Worm (Caenorhabditis elegans) whole organism, late embryonic: ENCODE data around the gene srh-288.

ENCODE experiments used
- C08G9.2 ChIP-seq: sonication (generic microtip); optimal IDR thresholded peaks from 2 replicates; lab custom pipeline; 2016; ENCODE audit warnings: mild to moderate bottlenecking, missing genetic modification characterization, moderate library complexity, missing compliant biosample characterization
- C38D4.7 ChIP-seq: fragments of 200-800 bp; sonication (Bioruptor generic); optimal IDR thresholded peaks from 2 replicates; lab custom pipeline; 2018; ENCODE audit warnings: mild to moderate bottlenecking, missing genetic modification characterization, moderate library complexity, missing compliant biosample characterization
- K02D7.2 ChIP-seq: sonication (generic microtip); optimal IDR thresholded peaks from 2 replicates; lab custom pipeline; 2017; ENCODE audit warnings: mild to moderate bottlenecking, missing genetic modification characterization, missing compliant biosample characterization
- K09A11.1 ChIP-seq: sonication (generic microtip); optimal IDR thresholded peaks from 2 replicates; lab custom pipeline; 2017; ENCODE audit warnings: antibody characterized with exemption, mild to moderate bottlenecking, missing genetic modification characterization, missing compliant biosample characterization; ENCODE audit not compliant: insufficient read depth
- Y22D7AL.16 ChIP-seq: sonication (generic microtip); optimal IDR thresholded peaks from 2 replicates; lab custom pipeline; 2016; ENCODE audit warnings: missing genetic modification characterization, missing compliant biosample characterization
- ahr-1 ChIP-seq: sonication (generic microtip); optimal IDR thresholded peaks from 2 replicates; lab custom pipeline; 2016; ENCODE audit warnings: missing genetic modification characterization, missing compliant biosample characterization
- ama-1 ChIP-seq: fragments of 150-350 bp; optimal IDR thresholded peaks from 2 replicates; lab custom pipeline; 2014
- ceh-18 ChIP-seq: sonication (generic microtip); optimal IDR thresholded peaks from 2 replicates; lab custom pipeline; 2016; ENCODE audit warnings: missing genetic modification characterization, missing compliant biosample characterization
- ceh-19 ChIP-seq: fragments of 200-800 bp; sonication (Bioruptor generic); optimal IDR thresholded peaks from 2 replicates; lab custom pipeline; 2018; ENCODE audit warnings: mild to moderate bottlenecking, missing genetic modification characterization, missing compliant biosample characterization
- ceh-2 ChIP-seq: sonication (generic microtip); optimal IDR thresholded peaks from 2 replicates; lab custom pipeline; 2016; ENCODE audit warnings: missing genotype, missing genetic modification characterization, missing compliant biosample characterization
- ceh-24 ChIP-seq: sonication (generic microtip); optimal IDR thresholded peaks from 2 replicates; lab custom pipeline; 2016; ENCODE audit warnings: mild to moderate bottlenecking, missing genetic modification characterization, missing compliant biosample characterization
- ceh-30 ChIP-seq: fragments of 150-350 bp; optimal IDR thresholded peaks from 2 replicates; lab custom pipeline; 2014; ENCODE audit warnings: missing biosample characterization, missing genetic modification characterization
- ceh-31 ChIP-seq: sonication (generic microtip); optimal IDR thresholded peaks from 2 replicates; lab custom pipeline; 2016; ENCODE audit warnings: missing genetic modification characterization, missing compliant biosample characterization
- che-1 ChIP-seq: sonication (generic microtip); optimal IDR thresholded peaks from 2 replicates; lab custom pipeline; 2016; ENCODE audit warnings: mild to moderate bottlenecking, missing genetic modification characterization, missing compliant biosample characterization
- dmd-4 ChIP-seq: sonication (generic microtip); optimal IDR thresholded peaks from 2 replicates; lab custom pipeline; 2016; ENCODE audit warnings: borderline replicate concordance, missing genetic modification characterization, missing compliant biosample characterization
- elt-2 ChIP-seq: sonication (generic microtip); optimal IDR thresholded peaks from 2 replicates; lab custom pipeline; 2016; ENCODE audit warnings: missing genetic modification reagents, missing genetic modification characterization, missing compliant biosample characterization
- ets-4 ChIP-seq: sonication (generic microtip); optimal IDR thresholded peaks from 2 replicates; lab custom pipeline; 2016; ENCODE audit warnings: missing genetic modification characterization, missing compliant biosample characterization
- eyg-1 ChIP-seq: sonication (generic microtip); optimal IDR thresholded peaks from 2 replicates; lab custom pipeline; 2016; ENCODE audit warnings: missing genotype, missing genetic modification characterization, missing compliant biosample characterization
- fax-1 ChIP-seq: sonication (generic microtip); optimal IDR thresholded peaks from 2 replicates; lab custom pipeline; 2016; ENCODE audit warnings: missing genotype, missing genetic modification characterization, missing compliant biosample characterization
- fkh-10 ChIP-seq: fragments of 150-350 bp; optimal IDR thresholded peaks from 2 replicates; lab custom pipeline; 2014; ENCODE audit warnings: missing biosample characterization, missing genetic modification reagents, missing genetic modification characterization
- gmeb-2 ChIP-seq: sonication (generic microtip); optimal IDR thresholded peaks from 2 replicates; lab custom pipeline; 2016; ENCODE audit warnings: missing genetic modification characterization, inconsistent platforms, missing compliant biosample characterization
- hlh-13 ChIP-seq: fragments of 200-800 bp; sonication (Bioruptor generic); optimal IDR thresholded peaks from 2 replicates; lab custom pipeline; 2018; ENCODE audit warnings: mild to moderate bottlenecking, missing genetic modification characterization, missing compliant biosample characterization
- hlh-15 ChIP-seq: sonication (generic microtip); optimal IDR thresholded peaks from 2 replicates; lab custom pipeline; 2016; ENCODE audit warnings: missing genetic modification characterization, missing compliant biosample characterization
- hlh-30 ChIP-seq: sonication (generic microtip); optimal IDR thresholded peaks from 2 replicates; lab custom pipeline; 2017; ENCODE audit warnings: antibody characterized with exemption, missing genetic modification characterization, missing compliant biosample characterization; ENCODE audit not compliant: insufficient read depth
- hlh-6 ChIP-seq: sonication (generic microtip); optimal IDR thresholded peaks from 2 replicates; lab custom pipeline; 2016; ENCODE audit warnings: missing genotype, missing genetic modification characterization, missing compliant biosample characterization
- lim-6 ChIP-seq: sonication (generic microtip); optimal IDR thresholded peaks from 2 replicates; lab custom pipeline; 2016; ENCODE audit warnings: missing genetic modification characterization, missing compliant biosample characterization
- lin-11 ChIP-seq: fragments of 200-800 bp; sonication (Bioruptor generic); optimal IDR thresholded peaks from 2 replicates; lab custom pipeline; 2018; ENCODE audit warnings: mild to moderate bottlenecking, missing genetic modification characterization, missing compliant biosample characterization
- madf-2 ChIP-seq: sonication (generic microtip); optimal IDR thresholded peaks from 2 replicates; lab custom pipeline; 2017; ENCODE audit warnings: missing genetic modification characterization, missing compliant biosample characterization
- nfya-1 ChIP-seq: sonication (generic microtip); optimal IDR thresholded peaks from 2 replicates; lab custom pipeline; 2017; ENCODE audit warnings: missing genetic modification characterization, mild to moderate bottlenecking, missing compliant biosample characterization, antibody characterized with exemption, moderate library complexity
- nhr-11 ChIP-seq: fragments of 150-350 bp; optimal IDR thresholded peaks from 2 replicates; lab custom pipeline; 2014; ENCODE audit warnings: missing biosample characterization, missing genetic modification characterization
- nhr-232 ChIP-seq: sonication (generic microtip); optimal IDR thresholded peaks from 2 replicates; lab custom pipeline; 2016; ENCODE audit warnings: missing genetic modification characterization, missing compliant biosample characterization
- npax-4 ChIP-seq: sonication (generic microtip); optimal IDR thresholded peaks from 2 replicates; lab custom pipeline; 2016; ENCODE audit warnings: missing genetic modification characterization, missing compliant biosample characterization
- odd-2 ChIP-seq: sonication (generic microtip); optimal IDR thresholded peaks from 2 replicates; lab custom pipeline; 2017; ENCODE audit warnings: antibody characterized with exemption, mild to moderate bottlenecking, missing genetic modification characterization, missing compliant biosample characterization
- pqm-1 ChIP-seq: sonication (generic microtip); optimal IDR thresholded peaks from 2 replicates; lab custom pipeline; 2016; ENCODE audit warnings: missing genetic modification characterization, missing compliant biosample characterization
- rnt-1 ChIP-seq: sonication (generic microtip); optimal IDR thresholded peaks from 2 replicates; lab custom pipeline; 2016; ENCODE audit warnings: missing genetic modification characterization, missing compliant biosample characterization
- sox-2 ChIP-seq: fragments of 200-800 bp; sonication (Bioruptor generic); IDR thresholded peaks from 2 replicates; pipeline ENCODE4 v1.3.6; 2022; ENCODE audit warnings: missing genetic modification reagents, missing genetic modification characterization, missing compliant biosample characterization
- sox-4 ChIP-seq: sonication (generic microtip); optimal IDR thresholded peaks from 2 replicates; lab custom pipeline; 2017; ENCODE audit warnings: mild to moderate bottlenecking, missing genetic modification characterization, inconsistent platforms, missing compliant biosample characterization
- syd-9 ChIP-seq: sonication (generic microtip); optimal IDR thresholded peaks from 2 replicates; lab custom pipeline; 2016; ENCODE audit warnings: mild to moderate bottlenecking, missing genetic modification characterization, moderate library complexity, missing compliant biosample characterization
- ttx-3 ChIP-seq: sonication (generic microtip); optimal IDR thresholded peaks from 2 replicates; lab custom pipeline; 2016; ENCODE audit warnings: missing genetic modification reagents, missing genetic modification characterization, missing compliant biosample characterization
- unc-42 ChIP-seq: sonication (generic microtip); optimal IDR thresholded peaks from 2 replicates; lab custom pipeline; 2016; ENCODE audit warnings: missing genotype, missing genetic modification characterization, missing compliant biosample characterization
- unc-55 ChIP-seq: sonication (generic microtip); optimal IDR thresholded peaks from 2 replicates; lab custom pipeline; 2017; ENCODE audit warnings: missing biosample characterization, missing genetic modification reagents, missing genetic modification characterization
- unc-86 ChIP-seq: sonication (generic microtip); optimal IDR thresholded peaks from 2 replicates; lab custom pipeline; 2016; ENCODE audit warnings: missing genetic modification characterization, missing compliant biosample characterization

Gene srh-288

DNA sequence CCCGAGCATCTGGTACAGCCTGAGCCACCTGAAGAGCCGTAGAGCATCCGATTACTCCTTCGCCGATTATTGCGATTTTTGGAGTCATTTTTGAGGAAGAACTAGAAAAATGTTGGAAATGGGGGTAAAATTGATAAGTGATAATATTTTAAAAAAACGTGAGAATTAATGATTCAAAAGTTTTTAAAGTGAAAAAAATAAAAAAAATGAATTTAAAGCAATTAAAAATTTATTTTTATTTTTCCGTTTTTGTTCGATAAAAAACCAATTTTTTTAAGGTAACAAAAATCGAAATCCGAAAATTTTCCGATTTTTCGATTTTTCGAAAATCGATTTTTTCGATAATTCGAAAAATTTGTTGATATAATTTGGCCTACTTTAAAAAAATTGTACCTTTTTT lies 18.4 kb downstream of the srh-288 start, which contains the start of gene ddo-1:
Gene ddo-1, minus strand, starts transcription at position 101 of the 400 bp plus-strand sequence.
- TF ChIP-seq elt-2 (tag; lab: Kevin White, UChicago) (no peak), odd-2 (tag; lab: Kevin White, UChicago) (no peak), eyg-1 (tag; lab: Kevin White, UChicago) (no peak), fax-1 (no peak), hlh-6 (tag; lab: Kevin White, UChicago) (no peak)

DNA sequence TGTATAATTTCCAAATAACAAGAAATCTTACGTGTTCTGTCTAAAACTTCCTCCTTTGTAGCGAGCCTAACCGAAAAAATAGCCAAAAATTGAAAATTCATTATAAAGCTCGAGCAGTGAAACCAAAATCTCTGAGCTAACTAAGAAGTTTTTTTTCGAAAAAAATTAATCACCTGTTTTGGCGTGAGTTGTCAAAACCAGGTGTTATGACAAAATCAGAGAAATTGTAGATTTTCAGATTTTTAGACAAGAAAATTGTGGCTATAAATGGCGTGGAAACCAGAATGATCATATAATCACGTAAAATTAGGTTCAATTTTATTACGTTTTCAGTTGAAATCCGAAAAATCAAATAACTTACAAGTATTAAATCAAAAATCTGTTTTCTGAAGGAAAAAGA lies 22.4 kb downstream of the srh-288 start, which contains the start of gene sre-21:
Gene sre-21, minus strand, starts transcription at position 101 of the 400 bp plus-strand sequence.
- TF ChIP-seq fkh-10 (no peak), pqm-1 (no peak), ceh-30 (no peak), madf-2 (tag; lab: Kevin White, UChicago) (no peak), ttx-3 (no peak), nhr-232 (tag; lab: Kevin White, UChicago) (no peak), dmd-4 (tag; lab: Kevin White, UChicago) (no peak), rnt-1 (tag; lab: Kevin White, UChicago) (no peak), sox-4 (no peak), ceh-31 (tag; lab: Kevin White, UChicago) (no peak), Y22D7AL.16 (tag; lab: Kevin White, UChicago) (no peak), unc-42 (tag; lab: Kevin White, UChicago) (no peak), hlh-15 (tag; lab: Kevin White, UChicago) (no peak), C38D4.7 (GFP tag; lab: Kevin White, UChicago) (no peak), ceh-24 (tag; lab: Kevin White, UChicago) (no peak), unc-55 (no peak), sox-2 (GFP tag; lab: Robert Waterston, UW) (no peak)
- TF ChIP-seq, all 69 proteins: peak for 0

DNA sequence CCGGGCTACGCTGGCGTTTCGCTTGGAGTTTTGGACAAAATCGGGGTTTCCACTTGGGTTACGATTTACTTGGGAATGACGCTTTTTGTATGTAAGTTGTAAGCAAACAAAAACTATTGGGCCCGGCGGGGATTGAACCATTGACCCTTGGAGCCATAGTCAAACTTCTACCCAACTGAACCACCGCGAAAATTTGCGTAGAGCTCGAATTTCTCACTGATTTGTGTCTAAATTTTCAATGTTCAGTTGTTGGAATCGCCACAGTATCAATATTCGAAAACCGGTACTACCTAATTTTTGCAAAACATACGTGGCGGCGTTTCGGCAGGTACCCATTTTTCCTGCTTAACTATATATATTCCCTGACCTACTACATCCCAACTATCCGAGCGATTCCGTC lies 27.8 kb downstream of the srh-288 start:
- TF ChIP-seq ama-1 (lab: Kevin White, UChicago) (no peak), hlh-6 (tag; lab: Kevin White, UChicago) (no peak), eyg-1 (tag; lab: Kevin White, UChicago) (no peak), che-1 (tag; lab: Kevin White, UChicago) (no peak), C08G9.2 (no peak), lim-6 (no peak), K09A11.1 (tag; lab: Kevin White, UChicago) (no peak), npax-4 (tag; lab: Kevin White, UChicago) (no peak), ahr-1 (no peak), Y22D7AL.16 (tag; lab: Kevin White, UChicago) (no peak), C38D4.7 (GFP tag; lab: Kevin White, UChicago) (no peak), ceh-2 (no peak), sox-4 (no peak), ets-4 (no peak), nhr-11 (tag; lab: Kevin White, UChicago) (no peak), unc-86 (tag; lab: Kevin White, UChicago) (no peak), ceh-24 (tag; lab: Kevin White, UChicago) (no peak), nfya-1 (tag; lab: Kevin White, UChicago) (no peak)

DNA sequence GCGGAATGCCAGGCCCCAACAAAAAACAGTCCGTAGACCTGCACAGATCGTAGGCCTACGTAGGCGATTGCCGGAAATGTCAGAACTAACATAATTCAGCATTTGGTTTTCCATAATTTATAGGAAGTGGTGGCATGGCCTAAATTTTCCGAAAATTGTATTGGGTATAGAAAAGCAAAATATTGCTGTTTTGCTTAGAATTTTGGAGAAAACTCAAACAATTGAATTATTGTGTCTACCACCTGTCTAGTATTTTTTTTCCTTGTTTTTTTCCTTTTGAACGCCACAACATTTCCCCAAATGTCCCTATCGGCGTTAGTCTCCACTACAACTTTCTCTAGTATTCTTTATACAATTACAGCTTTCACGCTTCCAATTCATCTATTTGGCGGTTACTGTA lies 28.3 kb downstream of the srh-288 start, which contains the start of gene srh-284:
Gene srh-284, plus strand, starts transcription at position 301 of the 400 bp plus-strand sequence.
- no peak for TF ChIP-seq fkh-10
- TF ChIP-seq nfya-1 (tag; lab: Kevin White, UChicago) = no peak

DNA sequence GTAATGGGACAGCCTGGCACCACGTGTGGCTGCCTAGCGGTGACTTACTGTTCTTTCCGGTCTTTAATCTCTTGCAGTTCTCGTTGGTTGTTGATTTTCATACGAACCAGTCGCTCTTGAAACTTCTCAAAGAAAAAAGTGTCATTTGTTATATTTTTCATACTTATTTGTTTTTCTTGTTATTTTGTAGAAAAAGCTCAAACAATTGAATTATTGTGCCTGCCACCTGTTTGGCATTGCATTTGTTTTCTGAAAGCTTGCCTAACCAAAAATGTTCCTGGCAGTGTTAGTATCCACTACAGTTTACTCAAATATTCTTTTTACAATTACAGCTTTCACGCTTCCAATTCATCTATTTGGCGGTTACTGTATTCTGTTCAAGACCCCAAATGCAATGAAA lies 30.5 kb downstream of the srh-288 start, which contains the start of the genes C47A10.16 and srh-283:
Gene C47A10.16, minus strand, starts transcription at position 101 of the 400 bp plus-strand sequence.
Gene srh-283, plus strand, starts transcription at position 272 of the 400 bp plus-strand sequence.
- TF ChIP-seq lim-6 (no peak), K02D7.2 (tag; lab: Kevin White, UChicago) (no peak), ahr-1 (no peak), gmeb-2 (tag; lab: Kevin White, UChicago) (no peak), syd-9 (no peak), dmd-4 (tag; lab: Kevin White, UChicago) (no peak), eyg-1 (tag; lab: Kevin White, UChicago) (no peak), che-1 (tag; lab: Kevin White, UChicago) (no peak), ceh-19 (no peak), K09A11.1 (tag; lab: Kevin White, UChicago) (no peak), madf-2 (tag; lab: Kevin White, UChicago) (no peak), lin-11 (tag; lab: Kevin White, UChicago) (no peak), nfya-1 (tag; lab: Kevin White, UChicago) (no peak), hlh-13 (no peak), hlh-30 (no peak), sox-2 (GFP tag; lab: Robert Waterston, UW) (no peak), ceh-18 (no peak)
- TF ChIP-seq, all 69 proteins: peak for 0
